Worm (Caenorhabditis elegans): ENCODE data around the gene srd-2.

ce11 chrII:10199906-10200305, 12.2 kb upstream of the srd-2 start, which contains the start of gene R05H5.4:
- TF ChIP-seq pqm-1 (tag; optimal IDR thresholded peaks at IDR 0.05), result no peak
- no peak for TF ChIP-seq pha-4 (tag; optimal IDR thresholded peaks at IDR 0.05)
- TF ChIP-seq nhr-11 (tag; optimal IDR thresholded peaks at IDR 0.05), result no peak
- TF ChIP-seq fkh-10 (GFP tag; optimal IDR thresholded peaks at IDR 0.05), result no peak
- no peak for TF ChIP-seq nhr-237 (tag; optimal IDR thresholded peaks at IDR 0.05)
- no peak for TF ChIP-seq R02D3.7 (tag; optimal IDR thresholded peaks at IDR 0.05)
- TF ChIP-seq ZK546.5 (tag; optimal IDR thresholded peaks at IDR 0.05), result no peak
- TF ChIP-seq elt-3 (tag; optimal IDR thresholded peaks at IDR 0.05), result no peak
- TF ChIP-seq fos-1 (tag; optimal IDR thresholded peaks at IDR 0.05), result no peak
- no peak for TF ChIP-seq ztf-11 (tag; optimal IDR thresholded peaks at IDR 0.05)
- TF ChIP-seq lin-15B (tag; optimal IDR thresholded peaks at IDR 0.05), result no peak
- TF ChIP-seq lsy-12 (tag; optimal IDR thresholded peaks at IDR 0.05), result no peak
- TF ChIP-seq elt-1 (tag; optimal IDR thresholded peaks at IDR 0.05), result no peak
- no peak for TF ChIP-seq daf-12 (tag; optimal IDR thresholded peaks at IDR 0.05)

Data from whole organism, L3 larva.